Fruit fly (Drosophila melanogaster): ENCODE results near the gene Pglym78.

- TF ChIP-seq psq (optimal IDR thresholded peaks at IDR 0.05) (no peak), usp (GFP tag; optimal IDR thresholded peaks at IDR 0.05) (no peak), Dll (optimal IDR thresholded peaks at IDR 0.05) (no peak), CG8478 (optimal IDR thresholded peaks at IDR 0.05) (no peak)
Measured at dm6 chr3R:29194957-29195356, 46.9 kb downstream of the Pglym78 start, which contains the start of gene jus.
